Worm (Caenorhabditis elegans) whole organism, late embryonic: ENCODE measurements around the gene nhr-152.

Source experiments
- K09A11.1 ChIP-seq: sonication (generic microtip); optimal IDR thresholded peaks from 2 replicates; lab custom pipeline; 2017; ENCODE audit warnings: antibody characterized with exemption, mild to moderate bottlenecking, missing genetic modification characterization, missing compliant biosample characterization; ENCODE audit not compliant: insufficient read depth
- Y22D7AL.16 ChIP-seq: sonication (generic microtip); optimal IDR thresholded peaks from 2 replicates; lab custom pipeline; 2016; ENCODE audit warnings: missing genetic modification characterization, missing compliant biosample characterization
- ahr-1 ChIP-seq: sonication (generic microtip); optimal IDR thresholded peaks from 2 replicates; lab custom pipeline; 2016; ENCODE audit warnings: missing genetic modification characterization, missing compliant biosample characterization
- ama-1 ChIP-seq: fragments of 150-350 bp; optimal IDR thresholded peaks from 2 replicates; lab custom pipeline; 2014
- ceh-18 ChIP-seq: sonication (generic microtip); optimal IDR thresholded peaks from 2 replicates; lab custom pipeline; 2016; ENCODE audit warnings: missing genetic modification characterization, missing compliant biosample characterization
- ceh-2 ChIP-seq: sonication (generic microtip); optimal IDR thresholded peaks from 2 replicates; lab custom pipeline; 2016; ENCODE audit warnings: missing genotype, missing genetic modification characterization, missing compliant biosample characterization
- ceh-24 ChIP-seq: sonication (generic microtip); optimal IDR thresholded peaks from 2 replicates; lab custom pipeline; 2016; ENCODE audit warnings: mild to moderate bottlenecking, missing genetic modification characterization, missing compliant biosample characterization
- ceh-30 ChIP-seq: fragments of 150-350 bp; optimal IDR thresholded peaks from 2 replicates; lab custom pipeline; 2014; ENCODE audit warnings: missing biosample characterization, missing genetic modification characterization
- ceh-34 ChIP-seq: sonication (generic microtip); optimal IDR thresholded peaks from 2 replicates; lab custom pipeline; 2016; ENCODE audit warnings: mild to moderate bottlenecking, missing genetic modification characterization, missing compliant biosample characterization
- ceh-6 ChIP-seq: fragments of 200-800 bp; sonication (Bioruptor generic); optimal IDR thresholded peaks from 2 replicates; lab custom pipeline; 2018; ENCODE audit warnings: mild to moderate bottlenecking, missing genetic modification characterization, missing compliant biosample characterization
- ceh-9 ChIP-seq: sonication (generic microtip); optimal IDR thresholded peaks from 2 replicates; lab custom pipeline; 2016; ENCODE audit warnings: mild to moderate bottlenecking, missing genetic modification characterization, inconsistent platforms, missing compliant biosample characterization
- elt-2 ChIP-seq: sonication (generic microtip); optimal IDR thresholded peaks from 2 replicates; lab custom pipeline; 2016; ENCODE audit warnings: missing genetic modification reagents, missing genetic modification characterization, missing compliant biosample characterization
- ets-4 ChIP-seq: sonication (generic microtip); optimal IDR thresholded peaks from 2 replicates; lab custom pipeline; 2016; ENCODE audit warnings: missing genetic modification characterization, missing compliant biosample characterization
- fkh-10 ChIP-seq: fragments of 150-350 bp; optimal IDR thresholded peaks from 2 replicates; lab custom pipeline; 2014; ENCODE audit warnings: missing biosample characterization, missing genetic modification reagents, missing genetic modification characterization
- fkh-6 ChIP-seq: sonication (generic microtip); optimal IDR thresholded peaks from 2 replicates; lab custom pipeline; 2016; ENCODE audit warnings: missing genetic modification characterization, missing compliant biosample characterization
- hlh-15 ChIP-seq: sonication (generic microtip); optimal IDR thresholded peaks from 2 replicates; lab custom pipeline; 2016; ENCODE audit warnings: missing genetic modification characterization, missing compliant biosample characterization
- hlh-6 ChIP-seq: sonication (generic microtip); optimal IDR thresholded peaks from 2 replicates; lab custom pipeline; 2016; ENCODE audit warnings: missing genotype, missing genetic modification characterization, missing compliant biosample characterization
- lim-6 ChIP-seq: sonication (generic microtip); optimal IDR thresholded peaks from 2 replicates; lab custom pipeline; 2016; ENCODE audit warnings: missing genetic modification characterization, missing compliant biosample characterization
- pag-3 ChIP-seq: sonication (generic microtip); optimal IDR thresholded peaks from 2 replicates; lab custom pipeline; 2016; ENCODE audit warnings: missing compliant biosample characterization, missing genetic modification characterization, borderline replicate concordance
- pat-9 ChIP-seq: fragments of 200-800 bp; sonication (Bioruptor generic); optimal IDR thresholded peaks from 2 replicates; lab custom pipeline; 2018; ENCODE audit warnings: mild to moderate bottlenecking, missing genetic modification characterization, moderate library complexity, missing compliant biosample characterization
- pros-1 ChIP-seq: fragments of 150-350 bp; optimal IDR thresholded peaks from 2 replicates; lab custom pipeline; 2014; ENCODE audit warnings: missing biosample characterization, missing genetic modification reagents, missing genetic modification characterization
- rnt-1 ChIP-seq: sonication (generic microtip); optimal IDR thresholded peaks from 2 replicates; lab custom pipeline; 2016; ENCODE audit warnings: missing genetic modification characterization, missing compliant biosample characterization
- sox-2 ChIP-seq: fragments of 200-800 bp; sonication (Bioruptor generic); IDR thresholded peaks from 2 replicates; pipeline ENCODE4 v1.3.6; 2022; ENCODE audit warnings: missing genetic modification reagents, missing genetic modification characterization, missing compliant biosample characterization
- tbx-2 ChIP-seq: sonication (generic microtip); optimal IDR thresholded peaks from 2 replicates; lab custom pipeline; 2016; ENCODE audit warnings: missing genetic modification characterization, missing compliant biosample characterization
- ttx-3 ChIP-seq: sonication (generic microtip); optimal IDR thresholded peaks from 2 replicates; lab custom pipeline; 2016; ENCODE audit warnings: missing genetic modification reagents, missing genetic modification characterization, missing compliant biosample characterization
- unc-42 ChIP-seq: sonication (generic microtip); optimal IDR thresholded peaks from 2 replicates; lab custom pipeline; 2016; ENCODE audit warnings: missing genotype, missing genetic modification characterization, missing compliant biosample characterization
- unc-55 ChIP-seq: sonication (generic microtip); optimal IDR thresholded peaks from 2 replicates; lab custom pipeline; 2017; ENCODE audit warnings: missing biosample characterization, missing genetic modification reagents, missing genetic modification characterization
- zip-5 ChIP-seq: sonication (generic microtip); optimal IDR thresholded peaks from 2 replicates; lab custom pipeline; 2016; ENCODE audit warnings: missing genetic modification characterization, missing compliant biosample characterization
- ztf-16 ChIP-seq: sonication (generic microtip); optimal IDR thresholded peaks from 2 replicates; lab custom pipeline; 2017; ENCODE audit warnings: missing genetic modification characterization, missing compliant biosample characterization

Gene nhr-152

DNA sequence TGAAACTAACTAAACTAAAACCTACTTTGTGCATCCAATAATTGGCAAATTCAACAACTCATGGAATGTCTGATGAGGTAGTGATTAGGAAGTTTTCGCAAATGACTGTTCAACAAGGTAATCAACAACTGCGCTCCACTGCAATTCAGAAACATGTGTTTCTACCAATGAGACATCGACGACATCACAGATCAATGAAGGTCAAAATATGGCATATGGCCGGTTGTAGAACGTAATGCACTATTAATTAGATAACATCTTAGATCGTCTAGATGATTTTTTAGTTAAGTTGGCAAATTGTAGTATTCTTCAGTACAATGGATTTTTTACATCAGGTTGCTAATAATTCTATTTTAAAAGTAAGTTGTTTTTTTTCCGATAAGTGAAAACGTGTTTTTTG lies at the start of gene nhr-152, which contains the start of gene nhr-94:
Gene nhr-152 (plus strand): TSS at position 162 of the 400 bp plus-strand sequence.
Gene nhr-94 (minus strand): TSS at position 147 of the 400 bp plus-strand sequence.
- TF ChIP-seq K09A11.1 (tag; lab: Kevin White, UChicago) (no peak), fkh-6 (tag; lab: Kevin White, UChicago) (no peak), unc-42 (tag; lab: Kevin White, UChicago) (no peak)
- TF ChIP-seq, all 69 proteins: peak for 0

DNA sequence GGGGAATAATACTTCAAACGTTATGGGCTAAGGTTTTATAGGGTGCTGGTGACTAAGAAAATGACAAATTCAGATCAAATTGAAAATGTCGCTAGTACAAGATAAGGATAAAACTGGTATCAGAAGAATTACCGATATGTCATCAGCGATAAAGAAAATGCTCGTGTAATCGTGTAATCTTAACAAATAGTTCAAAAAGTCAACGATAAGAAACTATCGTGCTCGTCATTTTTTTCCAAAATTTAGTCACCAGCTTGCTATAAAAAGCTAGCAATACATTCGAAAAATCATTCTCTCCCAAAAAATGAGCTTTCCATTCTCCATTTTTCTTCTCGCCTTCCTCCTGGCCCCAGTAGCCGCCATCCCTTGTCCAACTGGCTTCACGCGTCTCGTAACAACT lies 48.3 kb upstream of the nhr-152 start, which contains the start of gene clec-45:
Gene clec-45 (plus strand): TSS at position 301 of the 400 bp plus-strand sequence.
- TF ChIP-seq ceh-30 (tag; lab: Kevin White, UChicago) (no peak), ceh-18 (tag; lab: Kevin White, UChicago) (no peak), rnt-1 (tag; lab: Kevin White, UChicago) (no peak)

DNA sequence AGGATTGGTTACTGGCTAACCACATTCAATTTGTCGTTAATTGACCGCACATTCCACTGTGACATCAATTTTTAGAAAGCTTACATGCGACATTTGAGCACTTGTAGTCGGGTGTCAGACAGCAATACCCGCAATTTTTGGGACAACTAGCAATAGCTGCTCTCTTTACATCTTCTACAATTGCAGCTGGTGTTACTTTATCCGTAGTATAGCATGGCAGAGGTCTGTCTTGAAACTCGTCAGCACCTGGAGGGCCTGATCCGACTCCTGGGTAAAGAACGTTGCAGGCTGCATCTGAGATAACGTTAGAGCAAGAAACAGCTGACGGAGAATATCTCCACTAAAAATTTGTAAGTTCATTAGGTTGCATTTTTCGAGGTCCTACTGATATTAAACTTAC lies 46.8 kb upstream of the nhr-152 start:
- no peak for TF ChIP-seq ttx-3
- TF ChIP-seq elt-2 (tag; lab: Kevin White, UChicago): no peak
- no peak for TF ChIP-seq ceh-2 (tag; lab: Kevin White, UChicago)
- no peak for TF ChIP-seq unc-42 (tag; lab: Kevin White, UChicago)
- no peak for TF ChIP-seq K09A11.1 (tag; lab: Kevin White, UChicago)
- TF ChIP-seq pag-3 (tag; lab: Kevin White, UChicago): no peak
- no peak for TF ChIP-seq pros-1
- no peak for TF ChIP-seq ahr-1
- no peak for TF ChIP-seq lim-6 (tag; lab: Kevin White, UChicago)

DNA sequence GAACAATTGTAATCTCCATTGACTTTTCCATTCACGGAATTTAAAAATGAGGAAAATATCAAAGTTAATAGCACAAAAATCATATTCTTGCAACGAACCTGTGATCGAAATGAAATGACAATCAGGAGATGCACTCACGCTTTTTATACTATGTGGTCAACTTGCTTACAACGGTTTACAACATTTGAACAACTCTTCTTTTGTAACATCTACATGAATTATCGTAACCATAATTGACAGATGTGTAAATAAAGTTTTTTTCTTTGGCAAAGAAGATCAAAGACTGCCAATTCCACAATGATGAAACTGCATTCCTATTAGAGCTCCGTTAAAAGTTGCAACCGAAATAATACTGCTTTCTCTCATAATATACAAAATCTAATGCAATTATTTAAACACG lies 46.4 kb upstream of the nhr-152 start, which contains the start of gene F07C4.10:
Gene F07C4.10 (minus strand): TSS at position 101 of the 400 bp plus-strand sequence.
- no peak for TF ChIP-seq ama-1 (lab: Kevin White, UChicago)
- no peak for TF ChIP-seq hlh-6 (tag; lab: Kevin White, UChicago)
- no peak for TF ChIP-seq ztf-16 (tag; lab: Kevin White, UChicago)
- no peak for TF ChIP-seq pat-9
- no peak for TF ChIP-seq rnt-1 (tag; lab: Kevin White, UChicago)
- TF ChIP-seq Y22D7AL.16 (tag; lab: Kevin White, UChicago): no peak

DNA sequence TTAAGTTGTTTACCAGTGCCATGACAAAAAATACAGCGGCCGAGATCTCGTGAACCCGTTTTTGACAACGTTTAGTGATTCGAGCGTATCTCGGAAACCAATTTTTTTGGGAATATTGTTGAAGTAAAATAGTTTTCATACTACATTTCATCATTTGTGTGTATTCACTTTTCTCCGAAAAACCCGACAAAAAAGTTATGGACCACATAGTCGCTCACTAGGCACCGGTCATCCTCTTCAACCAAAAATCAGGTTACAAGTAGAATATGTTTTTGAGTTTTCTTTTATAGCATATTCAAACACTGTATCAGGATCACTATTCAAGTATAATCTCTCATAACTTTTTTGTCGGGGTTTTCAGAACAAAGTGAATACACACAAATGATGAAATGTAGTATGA lies 44.4 kb upstream of the nhr-152 start:
- no peak for TF ChIP-seq sox-2
- no peak for TF ChIP-seq ttx-3
- no peak for TF ChIP-seq ceh-34
- no peak for TF ChIP-seq hlh-15 (tag; lab: Kevin White, UChicago)
- TF ChIP-seq zip-5 (tag; lab: Kevin White, UChicago): no peak
- no peak for TF ChIP-seq tbx-2 (tag; lab: Kevin White, UChicago)
- TF ChIP-seq fkh-6 (tag; lab: Kevin White, UChicago): no peak
- TF ChIP-seq ceh-2 (tag; lab: Kevin White, UChicago): no peak

DNA sequence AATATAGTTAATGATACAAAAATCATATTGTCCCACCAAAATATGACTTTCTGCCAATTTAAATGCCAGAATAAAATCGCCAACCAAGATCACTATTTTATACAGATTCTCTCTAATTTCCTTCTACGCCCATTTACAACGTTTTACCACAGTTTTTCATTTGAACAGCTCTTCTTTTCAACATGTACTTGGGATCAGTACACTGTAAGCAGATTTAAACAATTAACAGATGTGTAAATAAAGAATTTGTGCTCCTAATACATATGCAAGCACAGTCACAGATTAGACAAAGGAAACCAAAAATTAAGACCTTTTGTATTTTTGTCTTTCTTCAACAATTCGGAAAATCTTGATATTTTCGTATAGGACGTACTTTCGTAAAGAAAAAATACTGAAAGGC lies 42.7 kb upstream of the nhr-152 start, which contains the start of gene F07C4.11:
Gene F07C4.11 (minus strand): TSS at position 101 of the 400 bp plus-strand sequence.
- TF ChIP-seq hlh-6 (tag; lab: Kevin White, UChicago) (no peak), hlh-15 (tag; lab: Kevin White, UChicago) (no peak)
- TF ChIP-seq, all 69 proteins: peak for 0

DNA sequence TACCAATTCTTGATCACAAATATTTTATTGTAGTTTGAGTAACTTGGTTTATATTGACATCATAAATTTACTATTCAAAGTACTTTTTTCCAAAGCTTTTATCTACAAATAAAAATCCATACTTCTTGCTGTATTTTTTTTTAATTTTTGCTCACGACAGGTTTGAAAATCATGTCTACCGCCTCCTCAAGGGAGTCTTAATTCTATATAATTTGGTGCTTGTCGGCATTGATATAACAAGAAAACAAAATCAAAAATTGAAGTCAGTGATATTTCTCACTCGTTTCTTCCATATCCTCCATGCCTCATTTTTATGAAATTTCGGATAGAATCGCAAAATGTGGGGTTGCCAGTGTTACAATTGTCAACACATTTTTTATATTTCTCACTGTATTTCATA lies 40.7 kb upstream of the nhr-152 start, which contains the start of gene str-47:
Gene str-47 (plus strand): TSS at position 301 of the 400 bp plus-strand sequence.
- TF ChIP-seq fkh-10 (GFP tag; lab: Kevin White, UChicago): no peak
- TF ChIP-seq ttx-3: no peak
- no peak for TF ChIP-seq unc-55
- no peak for TF ChIP-seq pat-9
- TF ChIP-seq ceh-34: no peak
- TF ChIP-seq ceh-9: no peak
- TF ChIP-seq ceh-6: no peak
- TF ChIP-seq ets-4 (tag; lab: Kevin White, UChicago): no peak
- no peak for TF ChIP-seq ceh-24
- TF ChIP-seq, all 69 proteins: peak for 0
